Worm (Caenorhabditis elegans): ENCODE data around the gene F44G4.5.

F44G4.5 gene

DNA sequence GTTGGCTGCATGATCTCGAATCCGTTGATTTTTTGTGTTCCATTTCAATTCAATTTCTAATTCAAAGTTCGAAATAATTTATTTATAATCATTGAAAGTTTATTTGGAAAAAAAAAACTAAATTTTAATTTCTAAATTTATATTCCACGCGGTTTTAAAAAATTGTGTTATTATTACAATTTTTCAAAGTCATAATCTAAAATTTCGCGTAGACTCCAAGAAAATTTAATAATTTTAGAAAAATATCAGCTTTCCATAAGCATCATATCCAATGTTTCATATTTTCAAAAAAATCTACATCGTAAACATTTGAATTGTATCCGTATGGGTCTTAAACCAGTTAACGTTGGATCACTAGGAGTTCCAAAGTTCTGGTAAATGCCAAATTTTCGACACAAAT is at the start of gene F44G4.5:
Gene F44G4.5 (minus strand): TSS at position 101 of the 400 bp plus-strand sequence.
- TF ChIP-seq unc-62 (GFP tag; optimal IDR thresholded peaks at IDR 0.05), result no peak

DNA sequence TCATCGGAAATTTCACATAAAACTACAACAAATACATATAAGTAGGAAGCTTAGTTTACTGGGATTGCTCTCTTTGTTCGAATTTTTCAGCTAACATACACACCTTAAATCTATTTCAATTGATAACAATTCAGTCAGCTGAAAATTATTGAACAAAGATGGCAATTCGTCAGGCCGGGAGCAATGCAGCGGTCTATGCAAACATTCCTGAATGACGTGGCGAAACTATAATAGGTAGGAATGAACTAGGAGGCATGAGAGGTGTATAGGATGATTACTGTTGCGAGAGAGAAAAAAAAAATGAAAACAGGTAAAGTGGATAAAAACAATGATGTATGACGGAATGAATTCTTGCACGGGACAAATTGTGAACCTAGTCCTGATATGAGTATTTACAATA is 41.8 kb upstream of the F44G4.5 start:
- no peak for TF ChIP-seq unc-62 (GFP tag; optimal IDR thresholded peaks at IDR 0.05)

DNA sequence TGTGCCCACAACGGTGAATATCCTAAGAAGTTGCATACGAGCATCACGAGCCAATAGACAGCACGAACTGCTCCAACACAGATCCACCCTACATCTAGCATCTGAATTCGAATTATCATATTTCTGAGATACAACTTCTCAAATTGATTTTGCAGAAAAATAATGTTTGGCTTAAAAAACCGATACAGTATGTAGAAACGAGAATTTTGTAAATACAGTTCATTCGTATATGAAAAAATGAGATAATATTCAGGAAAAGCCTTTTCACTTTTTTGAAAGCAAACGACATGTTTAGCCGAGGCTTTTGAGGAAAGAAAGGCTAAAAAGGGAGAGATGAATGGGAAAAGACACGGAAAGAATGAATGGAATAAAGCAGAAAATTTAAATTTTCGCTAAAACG is 41.1 kb upstream of the F44G4.5 start, which contains the start of gene F37B12.3:
Gene F37B12.3 (minus strand): TSS at position 101 of the 400 bp plus-strand sequence.
- no peak for TF ChIP-seq unc-62 (GFP tag; optimal IDR thresholded peaks at IDR 0.05)

DNA sequence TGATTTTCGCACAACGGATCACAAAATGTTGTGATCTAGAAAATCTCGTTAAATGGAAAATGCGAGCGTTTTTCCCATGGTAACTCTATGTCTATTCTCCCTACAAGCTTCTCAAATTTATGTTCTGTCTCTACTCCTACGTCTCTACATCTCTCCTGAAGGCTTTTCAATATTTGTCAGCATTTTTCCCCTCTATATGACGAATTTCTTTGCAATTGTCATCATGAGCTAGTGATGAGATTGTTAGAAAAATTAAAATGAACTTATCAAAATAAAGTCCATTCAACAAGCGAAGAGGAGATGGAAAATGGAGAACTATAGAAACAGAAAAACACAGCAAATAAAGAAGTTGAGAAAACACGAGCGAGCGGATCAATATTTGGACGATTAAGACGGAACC is 38.5 kb upstream of the F44G4.5 start:
- no peak for TF ChIP-seq unc-62 (GFP tag; optimal IDR thresholded peaks at IDR 0.05)

DNA sequence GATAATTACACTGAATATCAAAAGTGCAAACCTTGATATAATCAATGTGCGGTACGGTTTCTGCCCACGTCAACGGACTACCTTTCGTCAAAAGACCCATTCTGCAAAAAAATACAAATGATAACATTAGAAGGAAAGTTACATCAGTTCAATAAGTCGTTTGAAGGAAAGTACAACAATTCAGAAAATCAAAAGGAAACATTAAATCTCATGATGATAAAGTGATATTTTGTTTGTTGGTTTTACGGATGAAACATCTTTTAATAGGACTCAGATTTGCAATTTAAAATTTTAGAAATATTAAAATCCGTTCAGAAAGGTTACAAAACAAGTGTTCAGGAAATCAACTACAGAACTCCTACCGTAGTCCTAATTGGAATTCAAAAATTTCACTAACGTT is 38.0 kb upstream of the F44G4.5 start, which contains the start of gene gcs-1:
Gene gcs-1 (minus strand): TSS at position 101 of the 400 bp plus-strand sequence.
- TF ChIP-seq unc-62 (GFP tag; optimal IDR thresholded peaks at IDR 0.05), result no peak

DNA sequence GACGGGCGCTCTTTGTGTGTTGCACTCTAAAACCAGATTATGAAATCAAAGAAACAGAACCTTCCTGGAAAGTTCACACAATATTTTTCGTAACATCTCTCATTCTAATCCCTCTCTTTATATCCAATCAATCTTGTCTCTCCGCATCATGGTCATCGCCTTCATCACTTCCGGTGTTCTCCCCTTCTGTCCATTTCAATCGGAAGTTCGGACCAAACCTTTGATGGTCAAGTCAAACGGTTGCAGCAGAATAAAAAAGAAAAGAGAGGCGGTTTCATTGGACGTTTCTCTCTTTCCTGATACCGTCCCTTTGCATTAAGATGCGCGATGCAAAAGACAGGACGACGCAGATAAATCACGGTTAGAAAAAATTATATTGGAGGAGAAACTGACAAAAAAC is 32.8 kb upstream of the F44G4.5 start:
- TF ChIP-seq unc-62 (GFP tag; optimal IDR thresholded peaks at IDR 0.05), result no peak

DNA sequence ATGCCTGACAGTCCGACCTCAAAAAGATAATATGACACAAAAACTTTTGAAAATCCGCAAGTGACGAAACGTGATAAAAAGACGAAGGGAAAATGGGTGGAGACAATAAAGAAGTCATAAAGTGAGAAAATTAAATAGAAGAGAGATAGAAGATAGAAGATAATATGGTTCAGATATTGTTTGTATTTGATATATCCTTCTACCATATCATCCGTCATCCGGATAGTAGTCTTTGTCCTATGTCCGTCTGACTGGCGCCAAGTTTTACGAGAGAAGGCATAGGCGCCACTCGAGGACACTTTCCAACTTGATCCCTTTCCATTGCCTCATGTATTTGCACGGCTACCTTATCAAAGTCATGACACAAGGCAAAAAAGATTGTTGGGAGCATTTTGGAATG is 31.7 kb upstream of the F44G4.5 start:
- no peak for TF ChIP-seq unc-62 (GFP tag; optimal IDR thresholded peaks at IDR 0.05)

DNA sequence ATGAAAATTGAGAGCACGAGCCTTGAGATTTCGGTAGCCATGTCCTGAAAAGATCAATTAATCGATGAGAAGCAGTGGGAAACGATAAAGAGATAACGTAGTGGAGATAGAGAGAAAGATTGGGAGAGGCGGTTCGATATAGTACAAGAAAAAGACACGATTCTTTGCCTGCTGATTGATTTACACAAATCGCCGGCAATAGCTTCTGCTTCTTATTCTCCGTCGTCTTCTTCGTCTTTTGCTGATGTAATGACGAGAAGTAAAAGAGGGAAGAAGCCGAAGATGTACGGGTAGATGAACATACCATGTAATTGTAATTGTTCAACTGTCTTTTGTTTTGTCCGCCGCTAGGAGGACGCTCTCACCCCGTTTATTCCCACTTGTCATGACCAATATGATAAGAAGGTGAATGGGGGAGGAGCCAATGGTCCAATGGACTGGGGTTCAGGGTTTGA is 29.0 kb upstream of the F44G4.5 start, which contains the start of gene F37B12.1:
Gene F37B12.1 (minus strand): TSS at position 51 of the 455 bp plus-strand sequence.
- TF ChIP-seq unc-62 (GFP tag; optimal IDR thresholded peaks at IDR 0.05), result no peak

DNA sequence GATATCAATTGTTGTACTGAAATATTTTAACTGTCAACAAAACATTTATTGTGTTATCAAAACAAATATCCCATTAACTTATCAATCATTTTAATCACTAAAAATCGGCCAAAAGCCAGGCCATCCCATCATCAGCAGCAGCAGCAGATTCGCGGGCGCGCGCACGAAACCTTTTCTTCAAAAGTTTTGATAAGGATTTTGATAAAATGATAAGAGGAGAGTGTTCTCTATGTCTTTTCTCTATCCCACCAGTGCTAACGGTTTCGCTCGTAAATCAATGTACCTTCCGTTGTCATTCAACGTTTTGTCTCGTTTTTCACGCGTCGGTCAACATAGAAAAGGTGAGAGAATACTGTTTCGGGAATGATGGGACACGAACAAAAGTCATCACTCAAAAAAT is 27.9 kb upstream of the F44G4.5 start:
- no peak for TF ChIP-seq unc-62 (GFP tag; optimal IDR thresholded peaks at IDR 0.05)

DNA sequence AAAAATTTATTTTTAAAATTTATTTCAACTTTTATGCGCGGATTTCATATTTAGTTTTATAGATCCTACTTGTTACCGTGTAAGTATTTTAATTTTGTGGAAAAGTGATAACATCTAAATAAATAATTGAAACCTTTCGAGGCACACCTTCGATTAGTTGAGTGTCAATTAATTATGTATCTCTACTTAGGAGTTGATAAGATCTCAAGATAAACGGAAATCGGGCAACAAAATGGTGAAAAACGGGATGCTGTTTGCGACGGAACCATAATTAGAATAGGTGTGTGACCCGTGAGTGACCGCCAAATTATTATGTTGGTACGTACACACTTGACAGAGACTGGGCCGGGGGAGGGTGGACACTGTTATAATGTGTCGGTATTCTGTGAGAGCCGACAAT is 26.1 kb upstream of the F44G4.5 start:
- no peak for TF ChIP-seq unc-62 (GFP tag; optimal IDR thresholded peaks at IDR 0.05)

DNA sequence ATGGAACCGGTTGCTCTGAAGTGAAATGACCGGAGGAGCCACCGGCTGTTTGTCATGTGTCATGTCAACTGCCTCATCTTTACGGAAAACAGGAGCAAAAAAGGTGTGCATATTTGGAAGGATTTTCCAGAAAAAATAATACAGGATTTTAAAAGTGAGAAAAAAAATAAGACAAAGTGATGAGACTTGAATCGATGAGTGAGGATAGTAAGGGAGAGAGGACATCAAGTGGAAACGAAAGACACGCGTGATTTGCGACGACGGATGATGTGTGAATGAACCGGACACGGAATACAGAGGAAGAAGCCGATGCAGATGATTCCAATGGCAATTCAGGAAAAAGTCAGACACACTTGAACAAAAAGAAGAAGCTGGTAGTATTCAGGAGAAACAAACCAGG is 24.1 kb upstream of the F44G4.5 start:
- no peak for TF ChIP-seq unc-62 (GFP tag; optimal IDR thresholded peaks at IDR 0.05)

DNA sequence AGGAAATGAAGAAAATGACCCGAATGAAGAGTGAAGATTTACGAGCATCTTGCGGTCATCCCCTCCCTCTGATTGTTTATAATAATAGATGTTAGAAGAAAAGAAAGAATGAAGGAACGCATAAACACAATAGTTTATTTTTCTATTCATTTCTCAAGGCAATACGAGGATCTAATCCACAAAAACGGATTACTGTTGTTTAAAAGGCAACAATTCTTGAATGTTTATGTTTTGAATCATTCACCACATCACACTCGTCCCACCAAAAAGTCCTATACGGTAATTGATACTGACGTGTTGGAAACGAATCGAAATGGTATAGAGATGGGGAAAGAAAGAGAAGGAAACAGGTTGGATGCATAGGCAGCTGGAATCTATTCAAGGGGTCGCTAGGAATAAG is 21.4 kb upstream of the F44G4.5 start:
- TF ChIP-seq unc-62 (GFP tag; optimal IDR thresholded peaks at IDR 0.05), result no peak

DNA sequence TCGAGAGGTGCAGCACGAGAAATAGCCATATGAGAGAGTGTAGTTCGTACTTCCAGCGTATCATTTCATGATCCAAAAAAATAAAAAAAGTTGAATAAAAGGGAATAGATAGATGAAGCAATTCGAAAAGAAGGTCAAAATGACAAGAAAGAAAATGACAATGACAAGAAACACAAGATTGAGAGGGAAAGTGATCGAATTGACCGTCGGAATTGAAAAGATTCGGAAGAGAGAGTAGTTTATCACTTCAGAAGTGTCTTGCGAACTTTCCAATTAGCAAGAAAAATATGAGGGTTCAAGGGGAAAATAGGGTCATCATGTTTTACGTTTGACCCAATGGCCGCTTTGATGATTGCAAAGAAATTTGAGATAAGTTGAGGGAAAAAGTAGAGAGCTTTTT is 19.5 kb upstream of the F44G4.5 start, which contains the start of gene dep-1:
Gene dep-1 (minus strand): TSS at position 95 of the 400 bp plus-strand sequence.
- no peak for TF ChIP-seq unc-62 (GFP tag; optimal IDR thresholded peaks at IDR 0.05)

DNA sequence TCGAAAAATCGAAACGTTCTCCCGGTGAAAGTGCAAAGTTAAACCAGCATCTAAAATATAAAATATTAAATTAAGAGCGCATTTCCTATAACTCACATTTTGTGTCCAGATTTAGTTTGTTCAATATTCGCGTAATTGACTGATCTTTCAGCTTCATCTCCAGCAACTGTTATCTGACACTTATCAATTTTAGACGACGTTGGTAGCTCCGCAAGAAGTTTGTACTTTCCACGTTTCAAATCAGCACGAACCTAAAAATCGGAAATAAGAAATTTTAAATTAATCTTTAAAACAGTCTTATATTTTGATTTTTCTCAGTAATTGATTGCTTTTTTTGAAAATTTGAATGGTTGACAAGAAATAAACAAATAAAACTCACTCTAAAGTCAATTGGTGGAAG is 17.4 kb upstream of the F44G4.5 start:
- TF ChIP-seq unc-62 (GFP tag; optimal IDR thresholded peaks at IDR 0.05), result no peak

DNA sequence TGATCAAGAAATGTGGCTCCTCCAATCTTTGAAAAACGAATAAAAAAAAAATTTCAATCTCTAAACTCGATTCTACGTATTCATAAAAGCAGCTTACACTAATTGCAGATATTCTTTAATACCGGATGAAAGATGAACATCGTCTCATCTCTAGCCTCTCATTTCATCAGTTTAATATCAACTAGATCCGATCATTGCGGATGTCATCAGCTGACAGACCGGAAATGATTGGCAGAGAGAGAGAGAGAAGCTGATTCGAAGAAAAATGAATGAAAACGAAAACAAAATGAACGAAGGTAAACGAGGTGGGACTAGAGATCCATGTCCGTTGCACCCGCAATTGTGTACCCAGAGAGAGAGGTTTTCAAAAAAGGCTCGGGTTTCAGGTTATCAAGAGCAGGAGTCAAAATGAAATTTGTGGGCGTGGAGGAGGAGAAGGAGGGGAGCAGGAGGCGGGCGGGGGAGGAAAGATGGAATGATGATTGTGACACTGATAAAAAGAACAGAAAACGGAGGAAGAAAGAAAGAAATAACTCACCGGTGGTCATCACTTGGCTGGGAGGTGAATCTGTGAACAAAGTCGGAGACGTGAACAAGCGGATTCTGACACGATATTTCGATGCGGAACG is 14.8 kb upstream of the F44G4.5 start:
- TF ChIP-seq unc-62 (GFP tag; optimal IDR thresholded peaks at IDR 0.05), result no peak

DNA sequence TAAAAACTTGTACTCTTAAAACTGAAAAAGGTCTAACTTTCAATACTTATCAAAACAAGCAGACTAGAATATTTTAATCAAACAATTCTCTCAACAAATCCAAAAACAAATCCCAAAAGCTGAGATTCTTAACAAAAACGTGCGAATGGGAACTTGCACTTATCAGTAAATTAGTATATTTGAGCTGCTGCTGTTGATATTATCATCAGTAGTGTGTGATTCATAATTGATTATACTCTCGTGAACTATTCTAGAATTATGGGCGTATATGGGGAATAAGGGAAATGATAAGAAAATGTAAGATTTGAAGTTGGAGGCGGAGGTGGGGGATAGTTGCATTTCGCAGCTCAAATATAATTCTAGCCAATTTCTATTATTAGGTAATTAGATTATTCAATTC is 14.0 kb upstream of the F44G4.5 start:
- TF ChIP-seq unc-62 (GFP tag; optimal IDR thresholded peaks at IDR 0.05), result no peak

DNA sequence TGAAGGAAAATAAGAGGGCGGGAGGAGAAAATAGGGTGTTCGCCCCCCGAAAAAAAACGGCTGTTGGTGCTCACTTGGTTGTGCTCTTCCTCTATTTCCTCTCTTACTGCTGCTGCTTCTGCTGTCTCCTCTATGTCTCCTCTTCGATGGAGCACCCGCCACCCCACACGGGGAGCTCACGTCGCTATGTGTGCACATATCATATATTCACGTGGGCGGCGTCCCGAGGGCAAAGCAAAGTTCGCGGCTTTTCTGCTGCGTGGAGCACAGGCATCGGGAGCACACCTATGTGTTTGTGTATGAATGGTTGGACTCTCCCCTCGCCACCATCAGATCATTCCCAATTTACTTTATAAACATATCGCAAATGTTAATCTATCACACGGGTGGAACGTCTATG is 13.1 kb upstream of the F44G4.5 start:
- no peak for TF ChIP-seq unc-62 (GFP tag; optimal IDR thresholded peaks at IDR 0.05)

DNA sequence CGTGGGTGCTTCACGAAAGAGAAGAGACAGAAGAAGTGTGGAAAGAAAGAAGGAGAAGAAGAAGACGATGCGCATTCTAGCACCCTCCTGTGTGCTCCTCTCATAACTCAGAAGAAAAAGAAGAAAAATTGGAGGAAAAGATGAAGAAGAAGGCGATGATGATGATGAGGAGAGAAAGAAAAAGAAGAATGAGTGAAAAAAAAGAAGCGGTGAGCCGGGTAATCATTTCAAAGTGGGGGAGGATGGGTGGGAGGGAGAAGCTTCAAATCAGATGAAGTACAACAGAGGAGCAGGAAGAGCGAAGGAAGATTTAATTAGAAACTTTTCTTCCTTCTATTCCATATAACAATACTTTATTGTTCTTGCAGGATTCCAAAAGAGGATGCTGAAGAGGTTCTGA is 10.5 kb upstream of the F44G4.5 start:
- no peak for TF ChIP-seq unc-62 (GFP tag; optimal IDR thresholded peaks at IDR 0.05)

All from whole organism, dauer.